Fruit fly (Drosophila melanogaster) whole organism, embryonic: ENCODE data around the gene CG3902.

ENCODE experiments used
- Asciz ChIP-seq: fragments of 200-800 bp; sonication (Bioruptor generic); optimal IDR thresholded peaks from 2 replicates; lab custom pipeline; 2017; ENCODE audit warnings: missing biosample characterization, mild to moderate bottlenecking, missing genetic modification characterization, missing genetic modification reagents
- C15 ChIP-seq: fragments of 200-800 bp; sonication (Bioruptor generic); IDR thresholded peaks from 3 replicates; pipeline ENCODE4 v1.3.6; 2022; ENCODE audit warnings: missing biosample characterization, missing genetic modification characterization
- CG10366 ChIP-seq: fragments of 200-800 bp; sonication (Bioruptor generic); IDR thresholded peaks from 2 replicates; pipeline ENCODE4 v1.3.6; 2022; ENCODE audit warnings: missing biosample characterization, missing genetic modification characterization
- CG10462 ChIP-seq: fragments of 200-800 bp; sonication (Bioruptor generic); optimal IDR thresholded peaks from 2 replicates; lab custom pipeline; 2016; ENCODE audit warnings: missing biosample characterization, missing genetic modification characterization
- CG10959 ChIP-seq: fragments of 200-800 bp; sonication (Bioruptor generic); IDR thresholded peaks from 2 replicates; pipeline ENCODE4 v1.3.6; 2022; ENCODE audit warnings: missing biosample characterization, missing genetic modification characterization
- CG12104 ChIP-seq: fragments of 200-800 bp; sonication (Bioruptor generic); optimal IDR thresholded peaks from 3 replicates; lab custom pipeline; 2016; ENCODE audit warnings: missing biosample characterization, missing genetic modification characterization
- CG12769 ChIP-seq: fragments of 200-800 bp; sonication (Bioruptor generic); optimal IDR thresholded peaks from 2 replicates; lab custom pipeline; 2019; ENCODE audit warnings: missing biosample characterization, mild to moderate bottlenecking, missing genetic modification characterization, moderate library complexity
- CG13287 ChIP-seq: fragments of 200-800 bp; sonication (Bioruptor generic); IDR thresholded peaks from 2 replicates; pipeline ENCODE4 v1.3.6; 2022; ENCODE audit warnings: missing biosample characterization, missing genetic modification characterization; ENCODE audit not compliant: partially characterized antibody
- CG16813 ChIP-seq: fragments of 200-800 bp; sonication (Bioruptor generic); IDR thresholded peaks from 3 replicates; pipeline ENCODE4 v1.3.6; 2022; ENCODE audit warnings: missing biosample characterization, missing genetic modification characterization; ENCODE audit not compliant: partially characterized antibody
- CG1832 ChIP-seq: fragments of 200-800 bp; sonication (Bioruptor generic); optimal IDR thresholded peaks from 2 replicates; lab custom pipeline; 2017; ENCODE audit warnings: missing biosample characterization, mild to moderate bottlenecking, missing genetic modification characterization, inconsistent platforms
- CG2129 ChIP-seq: fragments of 200-800 bp; sonication (Bioruptor generic); IDR thresholded peaks from 2 replicates; pipeline ENCODE4 v1.3.6; 2022; ENCODE audit warnings: missing biosample characterization, missing genetic modification characterization; ENCODE audit not compliant: partially characterized antibody
- CG30431 ChIP-seq: fragments of 200-800 bp; sonication (Bioruptor generic); optimal IDR thresholded peaks from 2 replicates; lab custom pipeline; 2017; ENCODE audit warnings: missing biosample characterization, missing genetic modification characterization
- CG32772 ChIP-seq: fragments of 200-800 bp; sonication (Bioruptor generic); IDR thresholded peaks from 2 replicates; pipeline ENCODE4 v1.3.6; 2022; ENCODE audit warnings: missing biosample characterization, missing genetic modification characterization
- CG34422 ChIP-seq: fragments of 200-800 bp; sonication (Bioruptor generic); IDR thresholded peaks from 3 replicates; pipeline ENCODE4 v1.3.6; 2022; ENCODE audit warnings: missing biosample characterization, missing genetic modification characterization
- CG4328 ChIP-seq: fragments of 200-800 bp; sonication (Bioruptor generic); optimal IDR thresholded peaks from 3 replicates; lab custom pipeline; 2017; ENCODE audit warnings: missing biosample characterization, missing genetic modification reagents, missing genetic modification characterization
- CG6254 ChIP-seq: fragments of 200-800 bp; sonication (Bioruptor generic); optimal IDR thresholded peaks from 3 replicates; lab custom pipeline; 2017; ENCODE audit warnings: mild to moderate bottlenecking, missing biosample characterization, missing genetic modification reagents, missing genetic modification characterization
- CG6272 ChIP-seq: fragments of 200-800 bp; sonication (Bioruptor generic); IDR thresholded peaks from 2 replicates; pipeline ENCODE4 v1.3.6; 2022; ENCODE audit warnings: missing biosample characterization, missing genetic modification characterization
- CG6854 ChIP-seq: fragments of 200-800 bp; sonication (Bioruptor generic); optimal IDR thresholded peaks from 3 replicates; lab custom pipeline; 2017; ENCODE audit warnings: missing biosample characterization, mild to moderate bottlenecking, missing genetic modification characterization
- CG8281 ChIP-seq: fragments of 200-800 bp; sonication (Bioruptor generic); optimal IDR thresholded peaks from 2 replicates; lab custom pipeline; 2018; ENCODE audit warnings: missing biosample characterization, mild to moderate bottlenecking, missing genetic modification characterization, moderate library complexity
- CG9727 ChIP-seq: fragments of 200-800 bp; sonication (Bioruptor generic); optimal IDR thresholded peaks from 3 replicates; lab custom pipeline; 2017; ENCODE audit warnings: missing biosample characterization, mild to moderate bottlenecking, missing genetic modification characterization
- Dfd ChIP-seq, 2 experiments: fragments of >200 bp; optimal IDR thresholded peaks; 2 replicates each; lab custom pipeline; 2017; ENCODE audit warnings: missing biosample characterization in 2 of 2, missing genetic modification characterization in 2 of 2
- Fer2 ChIP-seq: fragments of 200-800 bp; sonication (Bioruptor generic); optimal IDR thresholded peaks from 2 replicates; lab custom pipeline; 2018; ENCODE audit warnings: missing biosample characterization, mild to moderate bottlenecking, missing genetic modification characterization, moderate library complexity
- H2.0 ChIP-seq: fragments of 200-800 bp; sonication (Bioruptor generic); IDR thresholded peaks from 2 replicates; pipeline ENCODE4 v1.3.6; 2022; ENCODE audit warnings: missing biosample characterization, missing genetic modification characterization
- HLH54F ChIP-seq: fragments of 200-800 bp; sonication (Bioruptor generic); optimal IDR thresholded peaks from 3 replicates; lab custom pipeline; 2016; ENCODE audit warnings: missing biosample characterization, missing genetic modification characterization
- HLHmδ ChIP-seq: fragments of 200-800 bp; sonication (Bioruptor generic); optimal IDR thresholded peaks from 2 replicates; lab custom pipeline; 2018; ENCODE audit warnings: missing biosample characterization, mild to moderate bottlenecking, missing genetic modification characterization, moderate library complexity
- Hey ChIP-seq: fragments of 200-800 bp; sonication (Bioruptor generic); optimal IDR thresholded peaks from 3 replicates; lab custom pipeline; 2018; ENCODE audit warnings: missing biosample characterization, mild to moderate bottlenecking, missing genetic modification characterization
- Hsf ChIP-seq: fragments of 200-800 bp; sonication (Bioruptor generic); optimal IDR thresholded peaks from 3 replicates; lab custom pipeline; 2016; ENCODE audit warnings: missing biosample characterization, missing genetic modification characterization
- Lpt ChIP-seq: fragments of >200 bp; optimal IDR thresholded peaks from 2 replicates; lab custom pipeline; 2018; ENCODE audit warnings: missing biosample characterization, missing genetic modification characterization
- Max ChIP-seq: fragments of 200-800 bp; sonication (Bioruptor generic); optimal IDR thresholded peaks from 2 replicates; lab custom pipeline; 2016; ENCODE audit warnings: missing biosample characterization, mild to moderate bottlenecking, missing genetic modification characterization
- NK7.1 ChIP-seq: fragments of 200-800 bp; sonication (Bioruptor generic); optimal IDR thresholded peaks from 3 replicates; lab custom pipeline; 2016; ENCODE audit warnings: missing biosample characterization, missing genetic modification characterization
- Rfx ChIP-seq: fragments of 200-800 bp; sonication (Bioruptor generic); IDR thresholded peaks from 2 replicates; pipeline ENCODE4 v1.3.6; 2022; ENCODE audit warnings: missing biosample characterization, missing genetic modification characterization
- Side ChIP-seq: fragments of 200-800 bp; sonication (Bioruptor generic); optimal IDR thresholded peaks from 2 replicates; lab custom pipeline; 2016; ENCODE audit warnings: missing biosample characterization, missing genetic modification characterization
- Sox102F ChIP-seq: fragments of 200-800 bp; sonication (Bioruptor generic); optimal IDR thresholded peaks from 2 replicates; lab custom pipeline; 2018; ENCODE audit warnings: missing biosample characterization, mild to moderate bottlenecking, missing genetic modification characterization, moderate library complexity
- aop ChIP-seq: fragments of 200-800 bp; sonication (Bioruptor generic); IDR thresholded peaks from 2 replicates; pipeline ENCODE4 v1.3.6; 2022; ENCODE audit warnings: missing biosample characterization, missing genetic modification characterization
- ato ChIP-seq: fragments of 200-800 bp; sonication (Bioruptor generic); IDR thresholded peaks from 2 replicates; pipeline ENCODE4 v1.3.6; 2022; ENCODE audit warnings: missing biosample characterization, missing genetic modification characterization; ENCODE audit not compliant: partially characterized antibody
- bbx ChIP-seq: fragments of 200-800 bp; sonication (Bioruptor generic); IDR thresholded peaks from 2 replicates; pipeline ENCODE4 v1.3.6; 2022; ENCODE audit warnings: missing biosample characterization, missing genetic modification characterization; ENCODE audit not compliant: partially characterized antibody
- bowl ChIP-seq: fragments of 200-800 bp; sonication (Bioruptor generic); IDR thresholded peaks from 2 replicates; pipeline ENCODE4 v1.3.6; 2022; ENCODE audit warnings: missing biosample characterization, missing genetic modification characterization
- br ChIP-seq: fragments of >200 bp; optimal IDR thresholded peaks from 2 replicates; lab custom pipeline; 2017
- caup ChIP-seq: fragments of 200-800 bp; sonication (Bioruptor generic); optimal IDR thresholded peaks from 3 replicates; lab custom pipeline; 2017; ENCODE audit warnings: missing biosample characterization, mild to moderate bottlenecking, missing genetic modification characterization, moderate library complexity; ENCODE audit not compliant: severe bottlenecking
- crc ChIP-seq: fragments of 200-800 bp; sonication (Bioruptor generic); optimal IDR thresholded peaks from 2 replicates; lab custom pipeline; 2016; ENCODE audit warnings: missing biosample characterization, missing genetic modification characterization
- disco-r ChIP-seq: fragments of 200-800 bp; sonication (Bioruptor generic); optimal IDR thresholded peaks from 2 replicates; lab custom pipeline; 2016; ENCODE audit warnings: missing biosample characterization, missing genetic modification characterization
- dysf ChIP-seq: fragments of 200-800 bp; sonication (Bioruptor generic); IDR thresholded peaks from 3 replicates; pipeline ENCODE4 v1.3.6; 2022; ENCODE audit warnings: missing biosample characterization, missing genetic modification characterization
- lab ChIP-seq: fragments of 200-800 bp; sonication (Bioruptor generic); optimal IDR thresholded peaks from 3 replicates; lab custom pipeline; 2017; ENCODE audit warnings: missing biosample characterization, missing genetic modification characterization, mild to moderate bottlenecking, moderate library complexity, missing genetic modification reagents
- lmd ChIP-seq: fragments of 200-800 bp; sonication (Bioruptor generic); IDR thresholded peaks from 2 replicates; pipeline ENCODE4 v1.3.6; 2022; ENCODE audit warnings: missing biosample characterization, missing genetic modification characterization
- p53 ChIP-seq: fragments of 200-800 bp; sonication (Bioruptor generic); optimal IDR thresholded peaks from 2 replicates; lab custom pipeline; 2016; ENCODE audit warnings: missing biosample characterization, missing genetic modification characterization
- seq ChIP-seq: fragments of 200-800 bp; sonication (Bioruptor generic); IDR thresholded peaks from 2 replicates; pipeline ENCODE4 v1.3.6; 2022; ENCODE audit warnings: missing biosample characterization, missing genetic modification characterization
- sr ChIP-seq: fragments of 200-800 bp; sonication (Bioruptor generic); IDR thresholded peaks from 3 replicates; pipeline ENCODE4 v1.3.6; 2022; ENCODE audit warnings: missing biosample characterization, missing genetic modification characterization
- tap ChIP-seq: fragments of 200-800 bp; optimal IDR thresholded peaks from 3 replicates; lab custom pipeline; 2019; ENCODE audit warnings: missing biosample characterization, mild to moderate bottlenecking, missing genetic modification characterization, moderate library complexity
- tgo ChIP-seq: fragments of 200-800 bp; sonication (Bioruptor generic); IDR thresholded peaks from 3 replicates; pipeline ENCODE4 v1.3.6; 2022; ENCODE audit warnings: missing biosample characterization, missing genetic modification characterization
- trh ChIP-seq: fragments of 200-800 bp; sonication (Bioruptor generic); optimal IDR thresholded peaks from 2 replicates; lab custom pipeline; 2016; ENCODE audit warnings: missing biosample characterization, missing genetic modification characterization
- unpg ChIP-seq: fragments of 200-800 bp; sonication (Bioruptor generic); optimal IDR thresholded peaks from 3 replicates; lab custom pipeline; 2018; ENCODE audit warnings: missing biosample characterization, mild to moderate bottlenecking, missing genetic modification characterization, moderate library complexity

The CG3902 gene

dm6 chr3L:18898770-18899278 is 731 bp upstream of the CG3902 start, which contains the start of gene RpL26 (continued):
- TF ChIP-seq crc (GFP tag; lab: Kevin White, UChicago) (peak; percentile 65), NK7.1 (GFP tag; lab: Kevin White, UChicago) (peak; percentile 62), Side (GFP tag; lab: Kevin White, UChicago) (peak; percentile 71), lab (no peak), CG10959 (GFP tag; lab: Robert Waterston, UW) (peak; percentile 46; the same call in 1 of the 2 replicates), CG4328 (peak; percentile 77), CG30431 (GFP tag; lab: Kevin White, UChicago) (no peak), HLHmδ (GFP tag; lab: Kevin White, UChicago) (no peak), tgo (GFP tag; lab: Robert Waterston, UW) (no peak; the same call in 2 of the 3 replicates), bowl (GFP tag; lab: Robert Waterston, UW) (no peak), ato (GFP tag; lab: Robert Waterston, UW) (peak; percentile 76), bbx (GFP tag; lab: Robert Waterston, UW) (peak; percentile 85), Rfx (GFP tag; lab: Robert Waterston, UW) (peak; percentile 80), Asciz (no peak), CG6272 (peak; percentile 83), aop (no peak), CG10462 (peak; percentile 46), seq (GFP tag; lab: Robert Waterston, UW) (no peak), HLH54F (GFP tag; lab: Kevin White, UChicago) (peak; percentile 86), Lpt (GFP tag; lab: Kevin White, UChicago) (no peak), CG34422 (GFP tag; lab: Robert Waterston, UW) (peak; percentile 72), sr (GFP tag; lab: Robert Waterston, UW) (no peak), Fer2 (tag; lab: Kevin White, UChicago) (peak; percentile 53), CG6854 (GFP tag; lab: Kevin White, UChicago) (peak; percentile 25), CG6254 (no peak), C15 (no peak), Hsf (GFP tag; lab: Kevin White, UChicago) (peak; percentile 89), lmd (peak; percentile 73; the same call in 1 of the 2 replicates), caup (GFP tag; lab: Kevin White, UChicago) (peak; percentile 67), CG1832 (no peak), CG32772 (peak; percentile 50), CG2129 (GFP tag; lab: Robert Waterston, UW) (peak; percentile 98), Hey (tag; lab: Kevin White, UChicago) (no peak), unpg (peak; percentile 51), dysf (GFP tag; lab: Robert Waterston, UW) (peak; percentile 84; the same call in 2 of the 3 replicates), br (no peak), CG16813 (peak; percentile 99), H2.0 (GFP tag; lab: Robert Waterston, UW) (peak; percentile 44), CG10366 (GFP tag; lab: Robert Waterston, UW) (peak; percentile 62; the same call in 1 of the 2 replicates), Dfd (GFP tag; optimal IDR thresholded peaks at IDR 0.05; lab: Kevin White, UChicago) (no peak), CG12769 (peak; percentile 56), trh (GFP tag; lab: Kevin White, UChicago) (peak; percentile 54), tap (peak; percentile 57), Max (GFP tag; lab: Kevin White, UChicago) (peak; percentile 63), p53 (GFP tag; lab: Kevin White, UChicago) (peak; percentile 79), CG8281 (tag; lab: Kevin White, UChicago) (no peak), disco-r (GFP tag; lab: Kevin White, UChicago) (peak; percentile 83), CG13287 (GFP tag; lab: Robert Waterston, UW) (peak; percentile 93), CG9727 (GFP tag; lab: Kevin White, UChicago) (peak; percentile 88), Sox102F (GFP tag; lab: Kevin White, UChicago) (no peak), CG12104 (GFP tag; lab: Kevin White, UChicago) (peak; percentile 62)
